Worm (Caenorhabditis elegans) whole organism, late embryonic: ENCODE measurements around the gene mpz-3.

Experiments used
- C08G9.2 ChIP-seq: sonication (generic microtip); optimal IDR thresholded peaks from 2 replicates; lab custom pipeline; 2016; ENCODE audit warnings: mild to moderate bottlenecking, missing genetic modification characterization, moderate library complexity, missing compliant biosample characterization
- C38D4.7 ChIP-seq: fragments of 200-800 bp; sonication (Bioruptor generic); optimal IDR thresholded peaks from 2 replicates; lab custom pipeline; 2018; ENCODE audit warnings: mild to moderate bottlenecking, missing genetic modification characterization, moderate library complexity, missing compliant biosample characterization
- K02D7.2 ChIP-seq: sonication (generic microtip); optimal IDR thresholded peaks from 2 replicates; lab custom pipeline; 2017; ENCODE audit warnings: mild to moderate bottlenecking, missing genetic modification characterization, missing compliant biosample characterization
- K09A11.1 ChIP-seq: sonication (generic microtip); optimal IDR thresholded peaks from 2 replicates; lab custom pipeline; 2017; ENCODE audit warnings: antibody characterized with exemption, mild to moderate bottlenecking, missing genetic modification characterization, missing compliant biosample characterization; ENCODE audit not compliant: insufficient read depth
- ama-1 ChIP-seq: fragments of 150-350 bp; optimal IDR thresholded peaks from 2 replicates; lab custom pipeline; 2014
- ceh-2 ChIP-seq: sonication (generic microtip); optimal IDR thresholded peaks from 2 replicates; lab custom pipeline; 2016; ENCODE audit warnings: missing genotype, missing genetic modification characterization, missing compliant biosample characterization
- ceh-24 ChIP-seq: sonication (generic microtip); optimal IDR thresholded peaks from 2 replicates; lab custom pipeline; 2016; ENCODE audit warnings: mild to moderate bottlenecking, missing genetic modification characterization, missing compliant biosample characterization
- ceh-30 ChIP-seq: fragments of 150-350 bp; optimal IDR thresholded peaks from 2 replicates; lab custom pipeline; 2014; ENCODE audit warnings: missing biosample characterization, missing genetic modification characterization
- ceh-45 ChIP-seq: fragments of 200-800 bp; sonication (Bioruptor generic); IDR thresholded peaks from 2 replicates; pipeline ENCODE4 v1.3.6; 2022; ENCODE audit warnings: missing genetic modification reagents, missing genetic modification characterization, missing compliant biosample characterization
- ceh-48 ChIP-seq: sonication (generic microtip); optimal IDR thresholded peaks from 2 replicates; lab custom pipeline; 2016; ENCODE audit warnings: missing genetic modification characterization, inconsistent platforms, missing compliant biosample characterization
- dmd-4 ChIP-seq: sonication (generic microtip); optimal IDR thresholded peaks from 2 replicates; lab custom pipeline; 2016; ENCODE audit warnings: borderline replicate concordance, missing genetic modification characterization, missing compliant biosample characterization
- elt-4 ChIP-seq: sonication (generic microtip); optimal IDR thresholded peaks from 2 replicates; lab custom pipeline; 2016; ENCODE audit warnings: missing genetic modification characterization, missing compliant biosample characterization
- eyg-1 ChIP-seq: sonication (generic microtip); optimal IDR thresholded peaks from 2 replicates; lab custom pipeline; 2016; ENCODE audit warnings: missing genotype, missing genetic modification characterization, missing compliant biosample characterization
- fax-1 ChIP-seq: sonication (generic microtip); optimal IDR thresholded peaks from 2 replicates; lab custom pipeline; 2016; ENCODE audit warnings: missing genotype, missing genetic modification characterization, missing compliant biosample characterization
- fkh-10 ChIP-seq: fragments of 150-350 bp; optimal IDR thresholded peaks from 2 replicates; lab custom pipeline; 2014; ENCODE audit warnings: missing biosample characterization, missing genetic modification reagents, missing genetic modification characterization
- fkh-6 ChIP-seq: sonication (generic microtip); optimal IDR thresholded peaks from 2 replicates; lab custom pipeline; 2016; ENCODE audit warnings: missing genetic modification characterization, missing compliant biosample characterization
- gmeb-2 ChIP-seq: sonication (generic microtip); optimal IDR thresholded peaks from 2 replicates; lab custom pipeline; 2016; ENCODE audit warnings: missing genetic modification characterization, inconsistent platforms, missing compliant biosample characterization
- hlh-13 ChIP-seq: fragments of 200-800 bp; sonication (Bioruptor generic); optimal IDR thresholded peaks from 2 replicates; lab custom pipeline; 2018; ENCODE audit warnings: mild to moderate bottlenecking, missing genetic modification characterization, missing compliant biosample characterization
- hlh-15 ChIP-seq: sonication (generic microtip); optimal IDR thresholded peaks from 2 replicates; lab custom pipeline; 2016; ENCODE audit warnings: missing genetic modification characterization, missing compliant biosample characterization
- hlh-6 ChIP-seq: sonication (generic microtip); optimal IDR thresholded peaks from 2 replicates; lab custom pipeline; 2016; ENCODE audit warnings: missing genotype, missing genetic modification characterization, missing compliant biosample characterization
- lin-11 ChIP-seq: fragments of 200-800 bp; sonication (Bioruptor generic); optimal IDR thresholded peaks from 2 replicates; lab custom pipeline; 2018; ENCODE audit warnings: mild to moderate bottlenecking, missing genetic modification characterization, missing compliant biosample characterization
- mec-3 ChIP-seq: sonication (generic microtip); optimal IDR thresholded peaks from 2 replicates; lab custom pipeline; 2016; ENCODE audit warnings: borderline replicate concordance, missing genetic modification characterization, missing compliant biosample characterization
- nfya-1 ChIP-seq: sonication (generic microtip); optimal IDR thresholded peaks from 2 replicates; lab custom pipeline; 2017; ENCODE audit warnings: missing genetic modification characterization, mild to moderate bottlenecking, missing compliant biosample characterization, antibody characterized with exemption, moderate library complexity
- nhr-232 ChIP-seq: sonication (generic microtip); optimal IDR thresholded peaks from 2 replicates; lab custom pipeline; 2016; ENCODE audit warnings: missing genetic modification characterization, missing compliant biosample characterization
- pag-3 ChIP-seq: sonication (generic microtip); optimal IDR thresholded peaks from 2 replicates; lab custom pipeline; 2016; ENCODE audit warnings: missing compliant biosample characterization, missing genetic modification characterization, borderline replicate concordance
- pha-2 ChIP-seq: sonication (generic microtip); optimal IDR thresholded peaks from 2 replicates; lab custom pipeline; 2017; ENCODE audit warnings: mild to moderate bottlenecking, missing genetic modification characterization, missing compliant biosample characterization
- pha-4 ChIP-seq: fragments of 150-350 bp; optimal IDR thresholded peaks from 2 replicates; lab custom pipeline; 2018; ENCODE audit warnings: missing biosample characterization, missing genetic modification reagents, missing genetic modification characterization
- pqm-1 ChIP-seq: sonication (generic microtip); optimal IDR thresholded peaks from 2 replicates; lab custom pipeline; 2016; ENCODE audit warnings: missing genetic modification characterization, missing compliant biosample characterization
- pros-1 ChIP-seq: fragments of 150-350 bp; optimal IDR thresholded peaks from 2 replicates; lab custom pipeline; 2014; ENCODE audit warnings: missing biosample characterization, missing genetic modification reagents, missing genetic modification characterization
- sdc-2 ChIP-seq: sonication (generic microtip); optimal IDR thresholded peaks from 2 replicates; lab custom pipeline; 2016; ENCODE audit warnings: missing genotype, missing genetic modification characterization, missing compliant biosample characterization
- sox-4 ChIP-seq: sonication (generic microtip); optimal IDR thresholded peaks from 2 replicates; lab custom pipeline; 2017; ENCODE audit warnings: mild to moderate bottlenecking, missing genetic modification characterization, inconsistent platforms, missing compliant biosample characterization
- unc-3 ChIP-seq, 2 experiments: fragments of 200-800 bp in 1 of 2; sonication (Bioruptor generic) in 1 of 2; sonication (generic microtip) in 1 of 2; conservative IDR thresholded peaks in 1 of 2; optimal IDR thresholded peaks in 1 of 2; 2 replicates each; pipeline versions ENCODE4 v1.3.6 to Lab custom; 2016 to 2022; ENCODE audit warnings: missing compliant biosample characterization in 2 of 2, missing genetic modification characterization in 2 of 2, missing genetic modification reagents in 1 of 2
- unc-55 ChIP-seq: sonication (generic microtip); optimal IDR thresholded peaks from 2 replicates; lab custom pipeline; 2017; ENCODE audit warnings: missing biosample characterization, missing genetic modification reagents, missing genetic modification characterization
- unc-86 ChIP-seq: sonication (generic microtip); optimal IDR thresholded peaks from 2 replicates; lab custom pipeline; 2016; ENCODE audit warnings: missing genetic modification characterization, missing compliant biosample characterization
- zip-5 ChIP-seq: sonication (generic microtip); optimal IDR thresholded peaks from 2 replicates; lab custom pipeline; 2016; ENCODE audit warnings: missing genetic modification characterization, missing compliant biosample characterization

The mpz-3 gene

DNA sequence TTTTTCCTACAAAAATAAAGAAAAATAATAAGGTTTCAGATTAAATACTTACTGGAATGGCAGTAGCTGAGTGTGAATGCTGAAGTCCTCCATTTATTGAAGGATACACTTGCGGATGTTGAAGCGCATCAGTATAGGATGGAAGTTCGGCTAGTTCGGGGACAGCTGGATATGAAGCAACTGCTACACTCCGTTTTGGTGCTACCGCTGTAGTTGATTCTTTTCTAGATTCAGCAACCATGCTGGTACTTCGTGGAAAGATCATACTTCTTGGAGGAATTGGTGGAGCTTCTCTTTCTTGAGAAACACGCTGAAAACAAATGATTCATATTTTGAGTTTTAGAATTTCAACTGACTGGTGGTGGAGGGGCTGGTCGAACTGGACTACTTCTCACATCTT, 43.4 kb upstream of the mpz-3 start:
- TF ChIP-seq pqm-1, result no peak
- TF ChIP-seq mec-3, result no peak
- TF ChIP-seq lin-11, result no peak
- TF ChIP-seq sdc-2 (tag; lab: Kevin White, UChicago), result no peak
- no peak for TF ChIP-seq ceh-45 (GFP tag; lab: Robert Waterston, UW)
- no peak for TF ChIP-seq zip-5
- TF ChIP-seq unc-3 (GFP tag; conservative IDR thresholded peaks at IDR 0.05; lab: Robert Waterston, UW), result no peak
- TF ChIP-seq unc-3 (tag; optimal IDR thresholded peaks at IDR 0.05; lab: Kevin White, UChicago), result no peak
- no peak for TF ChIP-seq pha-2 (tag; lab: Kevin White, UChicago)
- no peak for TF ChIP-seq dmd-4 (tag; lab: Kevin White, UChicago)
- TF ChIP-seq ceh-24 (tag; lab: Kevin White, UChicago), result no peak
- TF ChIP-seq pha-4, result no peak
- TF ChIP-seq ceh-30, result no peak
- TF ChIP-seq, all 69 proteins: peak for 0

DNA sequence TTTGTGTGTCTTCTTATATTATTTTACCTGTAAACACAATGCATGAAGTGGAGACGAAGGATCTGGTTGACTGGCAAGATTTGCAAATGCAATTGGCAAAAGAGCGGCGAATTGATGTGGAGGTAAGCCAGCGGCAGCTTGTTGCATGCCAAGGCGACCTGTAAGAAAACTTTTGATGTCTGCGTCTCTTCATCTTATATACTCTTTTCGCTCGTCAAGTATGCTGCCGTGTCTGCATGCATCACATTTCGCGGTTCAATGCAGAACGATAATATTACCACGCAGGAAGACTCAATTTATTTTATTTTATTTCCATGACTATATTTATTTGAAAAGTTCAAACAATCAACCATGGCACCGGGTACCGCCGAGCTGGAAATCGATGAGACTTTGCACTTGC, 35.8 kb upstream of the mpz-3 start, which contains the start of gene vps-33.2:
vps-33.2 (plus strand) TSS at position 244 of the 400 bp plus-strand sequence.
- TF ChIP-seq eyg-1 (tag; lab: Kevin White, UChicago) (no peak), nfya-1 (tag; lab: Kevin White, UChicago) (peak; percentile 34)

DNA sequence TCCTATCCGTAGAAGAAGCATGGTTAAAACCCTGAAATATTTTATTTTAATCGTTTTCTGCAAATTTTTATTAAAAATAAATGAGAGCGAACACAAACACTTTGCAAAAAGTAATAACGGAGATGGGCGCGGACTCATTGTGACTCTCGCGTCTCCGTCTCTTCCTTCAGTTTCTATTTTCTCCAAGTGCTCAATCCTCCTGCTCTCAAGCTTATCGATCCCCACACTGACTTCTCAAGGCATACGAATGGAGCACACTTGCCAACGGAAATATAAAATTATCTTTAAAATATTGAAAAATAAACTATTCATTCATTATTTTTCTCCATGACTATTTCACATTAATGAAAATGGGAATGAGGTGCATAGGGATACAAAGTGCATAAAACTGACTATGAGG, 32.9 kb upstream of the mpz-3 start, which contains the start of gene dnj-8:
dnj-8 (minus strand) TSS at position 31 of the 400 bp plus-strand sequence.
- peak; percentile 41 for TF ChIP-seq nfya-1 (tag; lab: Kevin White, UChicago)
- TF ChIP-seq ceh-48, result peak; percentile 65
- no peak for TF ChIP-seq elt-4 (tag; lab: Kevin White, UChicago)
- no peak for TF ChIP-seq ceh-45 (GFP tag; lab: Robert Waterston, UW)

DNA sequence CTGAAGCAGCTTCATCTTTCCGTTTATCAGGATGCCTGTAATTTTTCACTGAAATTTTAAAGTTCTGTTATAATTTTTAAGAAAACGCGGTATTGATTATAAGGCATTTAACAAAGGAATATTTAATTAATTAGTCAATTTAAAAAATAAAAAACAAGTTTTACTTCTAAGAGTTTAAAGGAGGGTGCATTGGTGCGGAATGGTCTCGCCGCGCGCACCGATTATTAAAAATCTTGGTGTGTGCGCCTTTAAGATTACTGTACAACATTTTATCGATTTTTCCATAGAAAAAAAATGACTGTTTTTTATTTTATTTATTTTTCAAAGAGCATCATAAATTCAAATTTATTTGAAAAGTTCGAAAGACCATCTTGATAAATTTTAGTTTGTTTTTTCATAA, 32.3 kb upstream of the mpz-3 start:
- no peak for TF ChIP-seq unc-55
- TF ChIP-seq mec-3, result no peak
- TF ChIP-seq fkh-10 (GFP tag; lab: Kevin White, UChicago), result no peak
- TF ChIP-seq ceh-2, result no peak
- TF ChIP-seq nhr-232 (tag; lab: Kevin White, UChicago), result no peak
- TF ChIP-seq hlh-13 (GFP tag; lab: Kevin White, UChicago), result no peak
- no peak for TF ChIP-seq sox-4 (tag; lab: Kevin White, UChicago)
- TF ChIP-seq ceh-30, result no peak
- TF ChIP-seq gmeb-2 (tag; lab: Kevin White, UChicago), result no peak
- TF ChIP-seq, all 69 proteins: peak for 0

DNA sequence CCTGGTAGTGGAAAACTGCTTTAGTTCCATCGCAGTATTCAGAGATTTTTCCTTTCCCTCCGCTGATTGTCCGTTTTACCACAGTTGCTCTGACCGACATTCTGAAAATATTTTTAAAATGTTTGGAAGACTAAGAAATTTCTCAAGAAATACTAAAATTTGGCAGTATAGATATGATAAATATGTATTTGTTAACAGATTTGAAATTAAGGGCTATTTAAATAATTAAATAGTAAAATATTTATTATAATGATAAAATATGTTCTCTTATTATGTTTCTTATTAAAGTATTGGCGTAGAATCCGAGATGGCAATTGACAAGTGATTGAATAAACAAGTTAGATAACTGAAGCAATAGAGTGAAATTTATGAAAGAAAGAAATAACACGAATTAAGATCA, 29.0 kb upstream of the mpz-3 start, which contains the start of gene aipr-1:
aipr-1 (minus strand) TSS at position 101 of the 400 bp plus-strand sequence.
- TF ChIP-seq C38D4.7 (GFP tag; lab: Kevin White, UChicago) (no peak), nhr-232 (tag; lab: Kevin White, UChicago) (no peak), fkh-6 (tag; lab: Kevin White, UChicago) (no peak), sdc-2 (tag; lab: Kevin White, UChicago) (no peak), K02D7.2 (tag; lab: Kevin White, UChicago) (no peak), pag-3 (tag; lab: Kevin White, UChicago) (no peak), elt-4 (tag; lab: Kevin White, UChicago) (no peak), hlh-15 (tag; lab: Kevin White, UChicago) (no peak), hlh-6 (tag; lab: Kevin White, UChicago) (no peak), unc-86 (tag; lab: Kevin White, UChicago) (no peak), K09A11.1 (tag; lab: Kevin White, UChicago) (no peak), fkh-10 (GFP tag; lab: Kevin White, UChicago) (no peak), pros-1 (tag; lab: Kevin White, UChicago) (no peak), C08G9.2 (tag; lab: Kevin White, UChicago) (no peak), fax-1 (tag; lab: Kevin White, UChicago) (no peak), ama-1 (lab: Kevin White, UChicago) (no peak), eyg-1 (tag; lab: Kevin White, UChicago) (no peak), mec-3 (no peak)
